Worm (Caenorhabditis elegans): ENCODE data around the gene F26F2.13.

DNA sequence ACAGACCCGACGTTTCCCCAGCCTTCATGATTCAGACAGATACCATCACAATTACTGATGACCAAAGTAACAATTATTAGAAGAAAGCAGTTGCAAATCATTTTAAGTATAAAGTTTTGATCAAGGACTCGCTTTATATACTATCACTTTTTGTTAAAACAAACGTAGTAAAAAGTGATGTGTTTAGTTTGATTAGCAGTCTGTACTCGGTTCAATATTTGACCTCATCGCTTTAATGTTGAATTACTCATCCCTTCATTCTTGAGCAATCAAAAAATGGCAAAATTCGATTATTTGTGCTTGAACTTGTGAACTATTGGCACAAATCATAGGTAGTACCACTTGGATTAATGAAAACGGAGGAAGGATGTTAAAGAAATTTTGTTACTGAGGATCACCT lies 5.9 kb upstream of the F26F2.13 start, which contains the start of gene abf-4:
- TF ChIP-seq unc-62 (GFP tag; optimal IDR thresholded peaks at IDR 0.05) (no peak), attf-3 (GFP tag; conservative IDR thresholded peaks at IDR 0.05) (no peak), dpl-1 (GFP tag; optimal IDR thresholded peaks at IDR 0.05) (no peak), attf-5 (GFP tag; optimal IDR thresholded peaks at IDR 0.05) (no peak), him-1 (tag; optimal IDR thresholded peaks at IDR 0.05) (no peak)

Measured in whole organism, young adult.